Worm (Caenorhabditis elegans): ENCODE measurements around the gene nas-39.
"Not testable (repeated sequence)": the region's sequence is repeated elsewhere in the genome, so short reads cannot be mapped to it uniquely, and the experiment has no call there.

Gene nas-39

ce11 chrX:16445793-16446248, 10.9 kb upstream of the nas-39 start, which contains the start of gene twf-2 (continued):
- TF ChIP-seq unc-130 (tag; optimal IDR thresholded peaks at IDR 0.05) = peak; percentile 42
- TF ChIP-seq ceh-63 (GFP tag; optimal IDR thresholded peaks at IDR 0.05) = no peak
- peak; percentile 85 for TF ChIP-seq nhr-71 (tag; optimal IDR thresholded peaks at IDR 0.05)

ce11 chrX:16447116-16447515, 9.6 kb upstream of the nas-39 start:
- TF ChIP-seq pqm-1 (tag; optimal IDR thresholded peaks at IDR 0.05) (no peak), unc-98 (GFP tag; IDR thresholded peaks at IDR 0.05) (no peak), tbx-2 (tag; optimal IDR thresholded peaks at IDR 0.05) (no peak), mdl-1 (tag; optimal IDR thresholded peaks at IDR 0.05) (no peak), lin-39 (tag; optimal IDR thresholded peaks at IDR 0.05) (no peak), ces-1 (GFP tag; optimal IDR thresholded peaks at IDR 0.05) (no peak), nhr-76 (tag; optimal IDR thresholded peaks at IDR 0.05) (no peak), ztf-11 (tag; optimal IDR thresholded peaks at IDR 0.05) (no peak), irx-1 (tag; optimal IDR thresholded peaks at IDR 0.05) (no peak)

ce11 chrX:16451124-16451523, 5.6 kb upstream of the nas-39 start:
- TF ChIP-seq grh-1 (GFP tag; IDR thresholded peaks at IDR 0.05) (no peak), C16A3.4 (tag; optimal IDR thresholded peaks at IDR 0.05) (no peak), irx-1 (tag; optimal IDR thresholded peaks at IDR 0.05) (no peak), skn-1 (tag; optimal IDR thresholded peaks at IDR 0.05) (no peak), ama-1 (optimal IDR thresholded peaks at IDR 0.05) (no peak)

ce11 chrX:16451642-16452041, 5.1 kb upstream of the nas-39 start, which contains the start of gene F38E9.4:
Gene F38E9.4, plus strand, starts transcription at chrX:16451942.
- TF ChIP-seq zag-1 (tag; optimal IDR thresholded peaks at IDR 0.05); grh-1 (GFP tag; IDR thresholded peaks at IDR 0.05); elt-2 (tag; optimal IDR thresholded peaks at IDR 0.05): not testable (repeated sequence)

- TF ChIP-seq elt-3 (tag; optimal IDR thresholded peaks at IDR 0.05) (no peak), nhr-71 (tag; optimal IDR thresholded peaks at IDR 0.05) (peak; percentile 3), rnt-1 (tag; optimal IDR thresholded peaks at IDR 0.05) (peak; percentile 38)
Observed at ce11 chrX:16457113-16457512, 386 bp downstream of the nas-39 start.

ce11 chrX:16461319-16461718, 4.6 kb downstream of the nas-39 start:
- TF ChIP-seq hlh-4 (tag; optimal IDR thresholded peaks at IDR 0.05) (no peak), zip-4 (GFP tag; optimal IDR thresholded peaks at IDR 0.05) (no peak), nhr-20 (tag; optimal IDR thresholded peaks at IDR 0.05) (no peak), vab-15 (tag; optimal IDR thresholded peaks at IDR 0.05) (no peak), egl-27 (tag; optimal IDR thresholded peaks at IDR 0.05) (no peak), unc-62 (GFP tag; optimal IDR thresholded peaks at IDR 0.05) (no peak), hlh-17 (GFP tag; optimal IDR thresholded peaks at IDR 0.05; ENCODE audit: borderline replicate concordance) (no peak), nhr-19 (GFP tag; conservative IDR thresholded peaks at IDR 0.05) (no peak), nhr-90 (tag; optimal IDR thresholded peaks at IDR 0.05; ENCODE audit: poor library complexity) (no peak), skn-1 (tag; optimal IDR thresholded peaks at IDR 0.05) (no peak)

- no peak for TF ChIP-seq F16B12.6 (tag; optimal IDR thresholded peaks at IDR 0.05)
- no peak for TF ChIP-seq ceh-63 (GFP tag; optimal IDR thresholded peaks at IDR 0.05)
- TF ChIP-seq Y116A8C.19 (tag; optimal IDR thresholded peaks at IDR 0.05; ENCODE audit: borderline replicate concordance) = no peak
- TF ChIP-seq nhr-77 (tag; optimal IDR thresholded peaks at IDR 0.05) = no peak
- TF ChIP-seq nhr-47 (tag; optimal IDR thresholded peaks at IDR 0.05) = no peak
- TF ChIP-seq tbx-2 (tag; optimal IDR thresholded peaks at IDR 0.05) = no peak
- no peak for TF ChIP-seq aha-1 (tag; optimal IDR thresholded peaks at IDR 0.05)
- TF ChIP-seq ets-5 (GFP tag; IDR thresholded peaks at IDR 0.05) = no peak
- TF ChIP-seq aly-2 (tag; optimal IDR thresholded peaks at IDR 0.05) = no peak
- TF ChIP-seq hpl-2 (GFP tag; optimal IDR thresholded peaks at IDR 0.05) = no peak
- TF ChIP-seq lin-13 (GFP tag; optimal IDR thresholded peaks at IDR 0.05) = no peak
- TF ChIP-seq lsy-2 (tag; optimal IDR thresholded peaks at IDR 0.05) = no peak
- TF ChIP-seq efl-3 (GFP tag; optimal IDR thresholded peaks at IDR 0.05) = no peak
- no peak for TF ChIP-seq skn-1 (tag; optimal IDR thresholded peaks at IDR 0.05)
- no peak for TF ChIP-seq ztf-11 (tag; optimal IDR thresholded peaks at IDR 0.05)
- no peak for TF ChIP-seq C04F5.9 (tag; optimal IDR thresholded peaks at IDR 0.05)
- no peak for TF ChIP-seq mef-2 (tag; optimal IDR thresholded peaks at IDR 0.05)
- TF ChIP-seq jun-1 (tag; optimal IDR thresholded peaks at IDR 0.05) = no peak
Observed at ce11 chrX:16466157-16466556, 9.4 kb downstream of the nas-39 start.
